Fruit fly (Drosophila melanogaster) whole organism, wandering third instar larva: ENCODE results near the gene MED11.

Source experiments
- Abd-B ChIP-seq: fragments of >200 bp; optimal IDR thresholded peaks from 2 replicates; lab custom pipeline; 2017; ENCODE audit warnings: missing biosample characterization, missing genetic modification characterization
- CG32264 ChIP-seq: fragments of 200-800 bp; sonication (Bioruptor generic); optimal IDR thresholded peaks from 2 replicates; lab custom pipeline; 2016; ENCODE audit warnings: missing biosample characterization, missing genetic modification characterization
- CG9705 ChIP-seq: fragments of 200-800 bp; sonication (Bioruptor generic); optimal IDR thresholded peaks from 2 replicates; lab custom pipeline; 2018; ENCODE audit warnings: missing biosample characterization, mild to moderate bottlenecking, missing genetic modification characterization
- CrebA ChIP-seq: fragments of 200-800 bp; sonication (Bioruptor generic); optimal IDR thresholded peaks from 2 replicates; lab custom pipeline; 2016; ENCODE audit warnings: missing biosample characterization, mild to moderate bottlenecking, missing genetic modification characterization, borderline replicate concordance
- Dfd ChIP-seq: fragments of >200 bp; optimal IDR thresholded peaks from 2 replicates; lab custom pipeline; 2017; ENCODE audit warnings: missing biosample characterization, missing genetic modification characterization
- Dif ChIP-seq: fragments of 200-275, 200-300 bp; sonication (Bioruptor generic); optimal IDR thresholded peaks from 2 replicates; lab custom pipeline; 2018; ENCODE audit warnings: missing biosample characterization, missing genetic modification characterization; ENCODE audit not compliant: partially characterized antibody
- HLH106 ChIP-seq: fragments of 200-800 bp; optimal IDR thresholded peaks from 3 replicates; lab custom pipeline; 2019; ENCODE audit warnings: missing biosample characterization, mild to moderate bottlenecking, missing genetic modification characterization, moderate library complexity
- Hnf4 ChIP-seq: fragments of 200-800 bp; sonication (Bioruptor generic); optimal IDR thresholded peaks from 2 replicates; lab custom pipeline; 2016; ENCODE audit warnings: missing biosample characterization, mild to moderate bottlenecking, missing genetic modification characterization
- Hr83 ChIP-seq: fragments of 200-300 bp; sonication (Bioruptor generic); optimal IDR thresholded peaks from 2 replicates; lab custom pipeline; 2016; ENCODE audit warnings: missing biosample characterization, mild to moderate bottlenecking, missing genetic modification characterization, moderate library complexity; ENCODE audit not compliant: poor library complexity, severe bottlenecking
- Jra ChIP-seq: sonication (Bioruptor generic); optimal IDR thresholded peaks from 2 replicates; lab custom pipeline; 2016; ENCODE audit warnings: missing biosample characterization, missing genetic modification characterization
- Mio ChIP-seq: sonication (Bioruptor generic); optimal IDR thresholded peaks from 2 replicates; lab custom pipeline; 2016; ENCODE audit warnings: missing biosample characterization, missing genetic modification characterization
- N ChIP-seq: fragments of >200 bp; optimal IDR thresholded peaks from 2 replicates; lab custom pipeline; 2018; ENCODE audit warnings: missing biosample characterization, missing external identifiers, missing genetic modification characterization
- Rel ChIP-seq, 2 experiments: fragments of 200-800 bp; sonication (Bioruptor generic) in 1 of 2; optimal IDR thresholded peaks; 2 replicates in 1 of 2; 3 replicates in 1 of 2; lab custom pipeline; 2016 to 2019; ENCODE audit warnings: mild to moderate bottlenecking in 2 of 2, missing biosample characterization in 2 of 2, missing genetic modification characterization in 2 of 2, moderate library complexity in 1 of 2
- Sp1 ChIP-seq: fragments of 200-800 bp; sonication (Bioruptor generic); optimal IDR thresholded peaks from 3 replicates; lab custom pipeline; 2019; ENCODE audit warnings: missing biosample characterization, mild to moderate bottlenecking, missing genetic modification characterization, moderate library complexity
- Vsx2 ChIP-seq: fragments of 200-300, 225-300 bp; sonication (Bioruptor generic); optimal IDR thresholded peaks from 2 replicates; lab custom pipeline; 2018; ENCODE audit warnings: missing biosample characterization, missing genetic modification characterization; ENCODE audit not compliant: partially characterized antibody
- br ChIP-seq: fragments of 200-800 bp; sonication (Bioruptor generic); optimal IDR thresholded peaks from 2 replicates; lab custom pipeline; 2016; ENCODE audit warnings: missing biosample characterization, missing genetic modification characterization
- brk ChIP-seq: fragments of 200-800 bp; sonication (Bioruptor generic); optimal IDR thresholded peaks from 2 replicates; lab custom pipeline; 2016; ENCODE audit warnings: missing biosample characterization, mild to moderate bottlenecking, missing genetic modification characterization
- dl ChIP-seq, 2 experiments: fragments of 175-275, 200-275 bp in 1 of 2; fragments of 200-275 bp in 1 of 2; sonication (Bioruptor generic); optimal IDR thresholded peaks; lab custom pipeline; 2018; ENCODE audit warnings: mild to moderate bottlenecking in 2 of 2, missing biosample characterization in 2 of 2, missing genetic modification characterization in 2 of 2, moderate library complexity in 2 of 2; ENCODE audit not compliant: partially characterized antibody in 2 of 2, insufficient read depth in 1 of 2
- dmrt93B ChIP-seq: fragments of 200-800 bp; sonication (Bioruptor generic); optimal IDR thresholded peaks from 2 replicates; lab custom pipeline; 2018; ENCODE audit warnings: missing biosample characterization, mild to moderate bottlenecking, missing genetic modification characterization
- dsf ChIP-seq: sonication (Bioruptor generic); optimal IDR thresholded peaks from 2 replicates; lab custom pipeline; 2016; ENCODE audit warnings: missing biosample characterization, missing genetic modification characterization, borderline replicate concordance
- ey ChIP-seq: fragments of 200-800 bp; sonication (Bioruptor generic); optimal IDR thresholded peaks from 2 replicates; lab custom pipeline; 2016; ENCODE audit warnings: missing biosample characterization, missing genetic modification characterization
- foxo ChIP-seq, 2 experiments: fragments of 200-800 bp; sonication (Bioruptor generic); optimal IDR thresholded peaks; 2 replicates in 1 of 2; 3 replicates in 1 of 2; lab custom pipeline; 2016 to 2017; ENCODE audit warnings: missing biosample characterization in 2 of 2, missing genetic modification characterization in 2 of 2
- fru ChIP-seq: fragments of 200-800 bp; sonication (Bioruptor generic); optimal IDR thresholded peaks from 3 replicates; lab custom pipeline; 2016; ENCODE audit warnings: missing biosample characterization, mild to moderate bottlenecking, missing genetic modification characterization
- h ChIP-seq: fragments of 200-800 bp; sonication (Bioruptor generic); optimal IDR thresholded peaks from 3 replicates; lab custom pipeline; 2016; ENCODE audit warnings: missing biosample characterization, mild to moderate bottlenecking, missing genetic modification characterization
- jim ChIP-seq: fragments of 175-275, 200-325 bp; sonication (Bioruptor generic); optimal IDR thresholded peaks from 2 replicates; lab custom pipeline; 2016; ENCODE audit warnings: missing biosample characterization, mild to moderate bottlenecking, missing genetic modification characterization
- lola ChIP-seq: fragments of >200 bp; optimal IDR thresholded peaks from 2 replicates; lab custom pipeline; 2017; ENCODE audit warnings: missing biosample characterization, missing genetic modification characterization
- pan ChIP-seq: fragments of >200 bp; optimal IDR thresholded peaks from 2 replicates; lab custom pipeline; 2017
- psq ChIP-seq: fragments of 200-800 bp; sonication (Bioruptor generic); optimal IDR thresholded peaks from 3 replicates; lab custom pipeline; 2017; ENCODE audit warnings: missing biosample characterization, mild to moderate bottlenecking, missing genetic modification characterization, moderate library complexity
- rgr ChIP-seq: fragments of 200-800 bp; sonication (Bioruptor generic); optimal IDR thresholded peaks from 3 replicates; lab custom pipeline; 2016; ENCODE audit warnings: missing biosample characterization, mild to moderate bottlenecking, missing genetic modification characterization
- sage ChIP-seq: fragments of 200-800 bp; sonication (Bioruptor generic); optimal IDR thresholded peaks from 2 replicates; lab custom pipeline; 2016; ENCODE audit warnings: missing biosample characterization, mild to moderate bottlenecking, missing genetic modification characterization
- sv ChIP-seq: fragments of 200-800 bp; sonication (Bioruptor generic); optimal IDR thresholded peaks from 3 replicates; lab custom pipeline; 2016; ENCODE audit warnings: missing biosample characterization, missing genetic modification characterization
- tai ChIP-seq: sonication (Bioruptor generic); optimal IDR thresholded peaks from 2 replicates; lab custom pipeline; 2016; ENCODE audit warnings: missing biosample characterization, missing genetic modification characterization
- usp ChIP-seq: fragments of >200 bp; optimal IDR thresholded peaks from 2 replicates; lab custom pipeline; 2017; ENCODE audit warnings: missing biosample characterization, missing genetic modification characterization
- woc ChIP-seq: sonication (Bioruptor generic); optimal IDR thresholded peaks from 2 replicates; lab custom pipeline; 2016; ENCODE audit warnings: missing biosample characterization, mild to moderate bottlenecking, missing genetic modification characterization

Gene MED11

dm6 chr3L:18767950-18768781, 22.5 kb downstream of the MED11 start:
- TF ChIP-seq foxo (GFP tag; optimal IDR thresholded peaks at IDR 0.05; lab: Kevin White, UChicago): peak in 1 of 2 experiments; percentile 3
- no peak for TF ChIP-seq usp (GFP tag; lab: Kevin White, UChicago)

dm6 chr3L:18768788-18769707, 23.4 kb downstream of the MED11 start:
- TF ChIP-seq dmrt93B (GFP tag; lab: Kevin White, UChicago) (peak; percentile 19), psq (GFP tag; lab: Kevin White, UChicago) (peak; percentile 7), Dif (GFP tag; lab: Kevin White, UChicago) (peak; percentile 49), ey (GFP tag; lab: Kevin White, UChicago) (peak; percentile 48), rgr (GFP tag; lab: Kevin White, UChicago) (peak; percentile 22), Hnf4 (GFP tag; lab: Kevin White, UChicago) (no peak), Vsx2 (GFP tag; lab: Kevin White, UChicago) (no peak), N (no peak), HLH106 (peak; percentile 24), br (GFP tag; lab: Kevin White, UChicago) (peak; percentile 37), foxo (GFP tag; optimal IDR thresholded peaks at IDR 0.05; lab: Kevin White, UChicago) (peak in 1 of 2 experiments; percentile 43), Sp1 (GFP tag; lab: Kevin White, UChicago) (peak; percentile 38), sv (GFP tag; lab: Kevin White, UChicago) (peak; percentile 55), h (GFP tag; lab: Kevin White, UChicago) (peak; percentile 40), fru (peak; percentile 50)

dm6 chr3L:18769782-18770181, 24.1 kb downstream of the MED11 start:
- no peak for TF ChIP-seq foxo (GFP tag; optimal IDR thresholded peaks at IDR 0.05; lab: Kevin White, UChicago)

dm6 chr3L:18771095-18772013, 25.7 kb downstream of the MED11 start:
- TF ChIP-seq foxo (GFP tag; optimal IDR thresholded peaks at IDR 0.05; lab: Kevin White, UChicago): peak; percentile 22 to 68
- no peak for TF ChIP-seq dsf (GFP tag; lab: Kevin White, UChicago)
- TF ChIP-seq rgr (GFP tag; lab: Kevin White, UChicago): peak; percentile 41
- TF ChIP-seq HLH106: peak; percentile 16
- TF ChIP-seq Dfd (GFP tag; lab: Kevin White, UChicago): no peak
- no peak for TF ChIP-seq sv (GFP tag; lab: Kevin White, UChicago)
- peak; percentile 32 for TF ChIP-seq woc (GFP tag; lab: Kevin White, UChicago)
- peak; percentile 65 for TF ChIP-seq CrebA (GFP tag; lab: Kevin White, UChicago)
- peak; percentile 75 for TF ChIP-seq Dif (GFP tag; lab: Kevin White, UChicago)
- TF ChIP-seq usp (GFP tag; lab: Kevin White, UChicago): no peak
- TF ChIP-seq Hnf4 (GFP tag; lab: Kevin White, UChicago): peak; percentile 31
- TF ChIP-seq jim (GFP tag; lab: Kevin White, UChicago): peak; percentile 57
- TF ChIP-seq psq (GFP tag; lab: Kevin White, UChicago): peak; percentile 70
- no peak for TF ChIP-seq Jra (GFP tag; lab: Kevin White, UChicago)
- peak; percentile 25 for TF ChIP-seq brk (GFP tag; lab: Kevin White, UChicago)
- peak; percentile 29 for TF ChIP-seq Rel (GFP tag; optimal IDR thresholded peaks at IDR 0.05; lab: Kevin White, UChicago)
- TF ChIP-seq Rel (tag; optimal IDR thresholded peaks at IDR 0.05; lab: Kevin White, UChicago): peak; percentile 16
- no peak for TF ChIP-seq lola (GFP tag; lab: Kevin White, UChicago)
- peak; percentile 18 for TF ChIP-seq h (GFP tag; lab: Kevin White, UChicago)
- TF ChIP-seq tai (GFP tag; lab: Kevin White, UChicago): no peak
- TF ChIP-seq Abd-B: no peak
- no peak for TF ChIP-seq dmrt93B (GFP tag; lab: Kevin White, UChicago)
- no peak for TF ChIP-seq N
- peak; percentile 11 for TF ChIP-seq ey (GFP tag; lab: Kevin White, UChicago)
- TF ChIP-seq pan: no peak
- TF ChIP-seq sage: no peak
- no peak for TF ChIP-seq CG9705 (GFP tag; lab: Kevin White, UChicago)
- peak; percentile 35 for TF ChIP-seq CG32264 (GFP tag; lab: Kevin White, UChicago)
- no peak for TF ChIP-seq Mio (GFP tag; lab: Kevin White, UChicago)
- TF ChIP-seq Hr83 (GFP tag; lab: Kevin White, UChicago): no peak
- TF ChIP-seq Sp1 (GFP tag; lab: Kevin White, UChicago): peak; percentile 67
- peak; percentile 69 to 71 for TF ChIP-seq dl (GFP tag; optimal IDR thresholded peaks at IDR 0.05; lab: Kevin White, UChicago; ENCODE audit: insufficient read depth in 1 of 2, partially characterized antibody in 2 of 2)
- TF ChIP-seq Vsx2 (GFP tag; lab: Kevin White, UChicago): peak; percentile 43
